Fruit fly (Drosophila melanogaster): ENCODE data around the gene Vti1a.

Gene Vti1a

DNA sequence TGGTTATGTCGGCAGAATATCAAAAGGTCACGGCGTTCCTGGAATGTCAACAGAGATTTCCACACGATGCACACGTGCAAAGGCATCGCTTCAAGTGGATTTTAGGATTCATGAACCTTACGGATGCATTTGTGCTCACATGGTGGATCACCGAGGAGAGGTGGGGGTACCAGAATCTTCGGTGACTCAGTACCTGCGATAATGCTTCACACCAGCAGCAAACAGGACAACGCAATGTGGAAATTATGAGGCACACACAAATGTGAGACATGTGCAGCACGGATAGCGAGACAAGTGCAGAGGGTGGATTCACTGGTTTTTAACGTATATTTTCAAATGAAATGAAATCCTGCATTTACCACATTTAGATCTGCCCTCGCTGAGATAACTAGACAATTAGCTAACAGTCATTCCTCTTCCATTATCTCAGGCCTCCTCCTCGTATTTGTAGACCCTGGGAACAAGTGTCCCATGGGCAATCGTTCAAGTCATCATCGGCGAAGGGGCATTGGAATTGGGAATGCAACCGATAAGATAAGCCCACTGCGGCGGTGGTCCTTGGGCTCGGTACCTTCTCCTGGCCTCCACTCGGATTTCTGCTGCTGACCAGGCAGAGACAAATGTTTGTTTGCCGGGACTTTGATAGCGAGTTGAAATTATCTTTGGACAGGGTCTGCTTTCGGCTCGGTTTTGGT, 33.9 kb upstream of the Vti1a start:
- TF ChIP-seq OdsH (GFP tag; optimal IDR thresholded peaks at IDR 0.05) (no peak), CG32006 (GFP tag; optimal IDR thresholded peaks at IDR 0.05) (no peak)

dm6 chr3L:725527-726191, 32.9 kb upstream of the Vti1a start:
- TF ChIP-seq CG9139 (GFP tag; optimal IDR thresholded peaks at IDR 0.05): peak; percentile 28
- TF ChIP-seq CG10631 (GFP tag; optimal IDR thresholded peaks at IDR 0.05): peak; percentile 69
- peak; percentile 61 for TF ChIP-seq CG6808 (GFP tag; optimal IDR thresholded peaks at IDR 0.05)
- peak; percentile 68 for TF ChIP-seq CG7368 (GFP tag; optimal IDR thresholded peaks at IDR 0.05)
- no peak for TF ChIP-seq CG6276 (GFP tag; optimal IDR thresholded peaks at IDR 0.05)
- TF ChIP-seq CG32006 (GFP tag; optimal IDR thresholded peaks at IDR 0.05): peak; percentile 26
- no peak for TF ChIP-seq CG16779 (tag; optimal IDR thresholded peaks at IDR 0.05)
- TF ChIP-seq acj6 (GFP tag; optimal IDR thresholded peaks at IDR 0.05): peak; percentile 78
- TF ChIP-seq Sox14 (GFP tag; optimal IDR thresholded peaks at IDR 0.05): peak; percentile 80
- peak; percentile 92 for TF ChIP-seq Eip78C (GFP tag)
- TF ChIP-seq CG8632 (GFP tag; optimal IDR thresholded peaks at IDR 0.05): peak; percentile 64
- peak; percentile 92 for TF ChIP-seq Hr39 (GFP tag; optimal IDR thresholded peaks at IDR 0.05)
- peak; percentile 91 for TF ChIP-seq cyc (GFP tag; optimal IDR thresholded peaks at IDR 0.05)
- peak; percentile 58 for TF ChIP-seq CG6854 (GFP tag; optimal IDR thresholded peaks at IDR 0.05)
- TF ChIP-seq Ets96B (tag; optimal IDR thresholded peaks at IDR 0.05): peak; percentile 74
- peak; percentile 84 for TF ChIP-seq CG6792 (GFP tag; optimal IDR thresholded peaks at IDR 0.05)
- TF ChIP-seq CG11902 (GFP tag; optimal IDR thresholded peaks at IDR 0.05): peak; percentile 71
- TF ChIP-seq CG3032 (tag; optimal IDR thresholded peaks at IDR 0.05): peak; percentile 57
- TF ChIP-seq Lpt (GFP tag; optimal IDR thresholded peaks at IDR 0.05): no peak
- TF ChIP-seq dsx (GFP tag; optimal IDR thresholded peaks at IDR 0.05; ENCODE audit: poor library complexity, severe bottlenecking): peak; percentile 38
- TF ChIP-seq Blimp-1 (GFP tag; optimal IDR thresholded peaks at IDR 0.05): peak; percentile 64
- peak; percentile 32 for TF ChIP-seq Hr4 (GFP tag; optimal IDR thresholded peaks at IDR 0.05)
- TF ChIP-seq Hr38 (GFP tag; optimal IDR thresholded peaks at IDR 0.05): no peak
- TF ChIP-seq dac (GFP tag; optimal IDR thresholded peaks at IDR 0.05): no peak
- TF ChIP-seq svp (GFP tag): peak; percentile 95
- peak; percentile 72 for TF ChIP-seq CG1621 (tag; optimal IDR thresholded peaks at IDR 0.05)
- peak; percentile 92 for TF ChIP-seq CG31627 (GFP tag; optimal IDR thresholded peaks at IDR 0.05)
- TF ChIP-seq spab (GFP tag; optimal IDR thresholded peaks at IDR 0.05): peak; percentile 63
- TF ChIP-seq vri (GFP tag; optimal IDR thresholded peaks at IDR 0.05): peak; percentile 75
- no peak for TF ChIP-seq CG4318 (GFP tag; optimal IDR thresholded peaks at IDR 0.05)
- TF ChIP-seq Sox102F (GFP tag; optimal IDR thresholded peaks at IDR 0.05): peak; percentile 89
- peak; percentile 44 for TF ChIP-seq net (GFP tag; optimal IDR thresholded peaks at IDR 0.05)
- peak; percentile 88 for TF ChIP-seq Smox (GFP tag; optimal IDR thresholded peaks at IDR 0.05)
- peak; percentile 83 for TF ChIP-seq CG6163 (GFP tag; IDR thresholded peaks at IDR 0.05)
- TF ChIP-seq fd85E (GFP tag; optimal IDR thresholded peaks at IDR 0.05): no peak
- peak; percentile 14 to 38 for TF ChIP-seq salr (GFP tag; optimal IDR thresholded peaks at IDR 0.05)
- no peak for TF ChIP-seq CG11294 (GFP tag; IDR thresholded peaks at IDR 0.05)
- TF ChIP-seq CG11762 (GFP tag; optimal IDR thresholded peaks at IDR 0.05; ENCODE audit: insufficient read depth): peak; percentile 32
- no peak for TF ChIP-seq fkh (GFP tag; optimal IDR thresholded peaks at IDR 0.05)
- 0 out of 3 replicates have a peak, but pooled peaks have one; percentile 14 for TF ChIP-seq eg (GFP tag; IDR thresholded peaks at IDR 0.05)
- peak; percentile 70 for TF ChIP-seq Sox15 (GFP tag; optimal IDR thresholded peaks at IDR 0.05)
- peak; percentile 78 for TF ChIP-seq pdm3 (GFP tag; optimal IDR thresholded peaks at IDR 0.05)
- TF ChIP-seq CG3919 (GFP tag; optimal IDR thresholded peaks at IDR 0.05): peak; percentile 83
- no peak for TF ChIP-seq Eip93F (GFP tag; optimal IDR thresholded peaks at IDR 0.05)
- TF ChIP-seq CG8119 (GFP tag; IDR thresholded peaks at IDR 0.05): 0 out of 3 replicates have a peak, but pooled peaks have one; percentile 21
- peak; percentile 73 for TF ChIP-seq CG10669 (GFP tag; optimal IDR thresholded peaks at IDR 0.05)
- TF ChIP-seq CG34406 (GFP tag; optimal IDR thresholded peaks at IDR 0.05): peak; percentile 79

All from whole organism, prepupa.